Fruit fly (Drosophila melanogaster): Measurements from ENCODE around the gene CG42266.

The CG42266 gene

dm6 chr2L:16288393-16288731 is 51.8 kb downstream of the CG42266 start:
- no peak for TF ChIP-seq Lhr (GFP tag; optimal IDR thresholded peaks at IDR 0.05)
- peak; percentile 71 for TF ChIP-seq CG17385 (GFP tag; optimal IDR thresholded peaks at IDR 0.05)
- TF ChIP-seq YL-1 (GFP tag; optimal IDR thresholded peaks at IDR 0.05) = peak; percentile 32
- no peak for TF ChIP-seq ftz-f1 (GFP tag; optimal IDR thresholded peaks at IDR 0.05)
- peak; percentile 88 for TF ChIP-seq MESR4 (GFP tag; optimal IDR thresholded peaks at IDR 0.05)
- TF ChIP-seq grn (GFP tag; optimal IDR thresholded peaks at IDR 0.05) = no peak
- no peak for TF ChIP-seq CG2712 (tag; optimal IDR thresholded peaks at IDR 0.05)
- TF ChIP-seq D (optimal IDR thresholded peaks at IDR 0.05) = no peak
- no peak for TF ChIP-seq D (GFP tag; optimal IDR thresholded peaks at IDR 0.05)
- TF ChIP-seq CG42726 (GFP tag; IDR thresholded peaks at IDR 0.05; ENCODE audit: partially characterized antibody) = no peak
- no peak for TF ChIP-seq gt (GFP tag; IDR thresholded peaks at IDR 0.05)
- no peak for TF ChIP-seq Ssrp (tag; optimal IDR thresholded peaks at IDR 0.05)
- TF ChIP-seq Dfd (GFP tag; optimal IDR thresholded peaks at IDR 0.05) = no peak
- peak; percentile 33 for TF ChIP-seq CG12659 (GFP tag; optimal IDR thresholded peaks at IDR 0.05)
- TF ChIP-seq btn (GFP tag; optimal IDR thresholded peaks at IDR 0.05) = no peak
- peak; percentile 86 for TF ChIP-seq CG4617 (GFP tag; optimal IDR thresholded peaks at IDR 0.05; ENCODE audit: borderline replicate concordance)

All from whole organism, embryonic.